Fruit fly (Drosophila melanogaster) whole organism, embryonic: ENCODE data around the gene pyx.

Experiments used
- Abd-B ChIP-seq: fragments of 200-800 bp; sonication (Bioruptor generic); optimal IDR thresholded peaks from 2 replicates; lab custom pipeline; 2018; ENCODE audit warnings: missing biosample characterization, mild to moderate bottlenecking, missing genetic modification characterization, moderate library complexity
- Bteb2 ChIP-seq: fragments of 200-800 bp; sonication (Bioruptor generic); optimal IDR thresholded peaks from 2 replicates; lab custom pipeline; 2016; ENCODE audit warnings: missing biosample characterization, missing genetic modification characterization
- CG10147 ChIP-seq: fragments of 200-800 bp; sonication (Bioruptor generic); optimal IDR thresholded peaks from 2 replicates; lab custom pipeline; 2019; ENCODE audit warnings: missing biosample characterization, mild to moderate bottlenecking, missing genetic modification characterization, moderate library complexity
- CG13894 ChIP-seq: fragments of 200-800 bp; sonication (Bioruptor generic); optimal IDR thresholded peaks from 3 replicates; lab custom pipeline; 2018; ENCODE audit warnings: missing biosample characterization, mild to moderate bottlenecking, missing genetic modification characterization, moderate library complexity
- CG14965 ChIP-seq: fragments of 200-800 bp; sonication (Bioruptor generic); optimal IDR thresholded peaks from 2 replicates; lab custom pipeline; 2016; ENCODE audit warnings: missing biosample characterization, missing genetic modification characterization, borderline replicate concordance
- CG15269 ChIP-seq: fragments of 200-800 bp; sonication (Bioruptor generic); optimal IDR thresholded peaks from 2 replicates; lab custom pipeline; 2018; ENCODE audit warnings: missing biosample characterization, mild to moderate bottlenecking, missing genetic modification characterization, moderate library complexity
- CG16813 ChIP-seq: fragments of 200-800 bp; sonication (Bioruptor generic); IDR thresholded peaks from 3 replicates; pipeline ENCODE4 v1.3.6; 2022; ENCODE audit warnings: missing biosample characterization, missing genetic modification characterization; ENCODE audit not compliant: partially characterized antibody
- CG17359 ChIP-seq: fragments of 200-800 bp; sonication (Bioruptor generic); optimal IDR thresholded peaks from 3 replicates; lab custom pipeline; 2018; ENCODE audit warnings: missing biosample characterization, mild to moderate bottlenecking, missing genetic modification characterization, moderate library complexity
- CG2678 ChIP-seq: fragments of 200-800 bp; sonication (Bioruptor generic); optimal IDR thresholded peaks from 3 replicates; lab custom pipeline; 2019; ENCODE audit warnings: missing biosample characterization, mild to moderate bottlenecking, missing genetic modification characterization, moderate library complexity
- CG2712 ChIP-seq: fragments of 200-800 bp; optimal IDR thresholded peaks from 3 replicates; lab custom pipeline; 2019; ENCODE audit warnings: missing biosample characterization, mild to moderate bottlenecking, missing genetic modification characterization, moderate library complexity
- CG3407 ChIP-seq: fragments of 200-800 bp; sonication (Bioruptor generic); optimal IDR thresholded peaks from 2 replicates; lab custom pipeline; 2018; ENCODE audit warnings: missing biosample characterization, mild to moderate bottlenecking, missing genetic modification characterization
- CG34422 ChIP-seq: fragments of 200-800 bp; sonication (Bioruptor generic); IDR thresholded peaks from 3 replicates; pipeline ENCODE4 v1.3.6; 2022; ENCODE audit warnings: missing biosample characterization, missing genetic modification characterization
- CG42726 ChIP-seq: fragments of 200-800 bp; sonication (Bioruptor generic); IDR thresholded peaks from 2 replicates; pipeline ENCODE4 v1.3.6; 2022; ENCODE audit warnings: missing biosample characterization, missing genetic modification characterization; ENCODE audit not compliant: partially characterized antibody
- CG4328 ChIP-seq: fragments of 200-800 bp; sonication (Bioruptor generic); optimal IDR thresholded peaks from 3 replicates; lab custom pipeline; 2017; ENCODE audit warnings: missing biosample characterization, missing genetic modification reagents, missing genetic modification characterization
- CG4617 ChIP-seq: fragments of 200-800 bp; sonication (Bioruptor generic); optimal IDR thresholded peaks from 3 replicates; lab custom pipeline; 2016; ENCODE audit warnings: missing biosample characterization, missing genetic modification characterization, borderline replicate concordance
- CG4854 ChIP-seq: fragments of 200-800 bp; sonication (Bioruptor generic); optimal IDR thresholded peaks from 2 replicates; lab custom pipeline; 2016; ENCODE audit warnings: missing biosample characterization, missing genetic modification characterization, inconsistent platforms
- CG6683 ChIP-seq: fragments of 200-800 bp; sonication (Bioruptor generic); optimal IDR thresholded peaks from 2 replicates; lab custom pipeline; 2017; ENCODE audit warnings: missing biosample characterization, mild to moderate bottlenecking, missing genetic modification characterization, missing genetic modification reagents
- CG6765 ChIP-seq: fragments of 200-800 bp; sonication (Bioruptor generic); optimal IDR thresholded peaks from 3 replicates; lab custom pipeline; 2017; ENCODE audit warnings: missing biosample characterization, mild to moderate bottlenecking, missing genetic modification characterization
- CG9797 ChIP-seq: fragments of 200-800 bp; sonication (Bioruptor generic); optimal IDR thresholded peaks from 3 replicates; lab custom pipeline; 2018; ENCODE audit warnings: missing biosample characterization, mild to moderate bottlenecking, missing genetic modification characterization
- CG9876 ChIP-seq: fragments of 200-800 bp; sonication (Bioruptor generic); optimal IDR thresholded peaks from 2 replicates; lab custom pipeline; 2016; ENCODE audit warnings: missing biosample characterization, missing genetic modification characterization
- D19A ChIP-seq: fragments of 200-800 bp; optimal IDR thresholded peaks from 3 replicates; lab custom pipeline; 2019; ENCODE audit warnings: missing biosample characterization, mild to moderate bottlenecking, missing genetic modification characterization, moderate library complexity
- Dek ChIP-seq: fragments of 200-800 bp; sonication (Bioruptor generic); optimal IDR thresholded peaks from 3 replicates; lab custom pipeline; 2019; ENCODE audit warnings: missing biosample characterization, mild to moderate bottlenecking, missing genetic modification characterization, moderate library complexity
- Nf-YA ChIP-seq: fragments of 200-800 bp; sonication (Bioruptor generic); IDR thresholded peaks from 2 replicates; pipeline ENCODE4 v1.3.6; 2022; ENCODE audit warnings: missing biosample characterization, missing genetic modification characterization
- Rfx ChIP-seq: fragments of 200-800 bp; sonication (Bioruptor generic); IDR thresholded peaks from 2 replicates; pipeline ENCODE4 v1.3.6; 2022; ENCODE audit warnings: missing biosample characterization, missing genetic modification characterization
- Vsx1 ChIP-seq: fragments of 200-800 bp; sonication (Bioruptor generic); optimal IDR thresholded peaks from 2 replicates; lab custom pipeline; 2017; ENCODE audit warnings: missing biosample characterization, mild to moderate bottlenecking, missing genetic modification characterization, missing genetic modification reagents
- Xbp1 ChIP-seq: fragments of 200-800 bp; sonication (Bioruptor generic); optimal IDR thresholded peaks from 3 replicates; lab custom pipeline; 2016; ENCODE audit warnings: missing biosample characterization, mild to moderate bottlenecking, missing genetic modification characterization
- YL-1 ChIP-seq: fragments of 200-800 bp; sonication (Bioruptor generic); optimal IDR thresholded peaks from 3 replicates; lab custom pipeline; 2017; ENCODE audit warnings: missing biosample characterization, mild to moderate bottlenecking, missing genetic modification characterization
- al ChIP-seq: fragments of 200-800 bp; sonication (Bioruptor generic); IDR thresholded peaks from 2 replicates; pipeline ENCODE4 v1.3.6; 2022; ENCODE audit warnings: missing biosample characterization, missing genetic modification characterization
- bsh ChIP-seq, 2 experiments: fragments of 200-800 bp; sonication (Bioruptor generic); optimal IDR thresholded peaks; 2 replicates each; lab custom pipeline; 2017 to 2018; ENCODE audit warnings: mild to moderate bottlenecking in 2 of 2, missing biosample characterization in 2 of 2, missing genetic modification characterization in 2 of 2, moderate library complexity in 1 of 2
- cg ChIP-seq: fragments of 200-800 bp; sonication (Bioruptor generic); optimal IDR thresholded peaks from 3 replicates; lab custom pipeline; 2019; ENCODE audit warnings: missing biosample characterization, mild to moderate bottlenecking, missing genetic modification characterization, moderate library complexity
- dimm ChIP-seq: fragments of 200-800 bp; sonication (Bioruptor generic); IDR thresholded peaks from 2 replicates; pipeline ENCODE4 v1.3.6; 2022; ENCODE audit warnings: missing biosample characterization, missing genetic modification characterization
- disco-r ChIP-seq: fragments of 200-800 bp; sonication (Bioruptor generic); optimal IDR thresholded peaks from 2 replicates; lab custom pipeline; 2016; ENCODE audit warnings: missing biosample characterization, missing genetic modification characterization
- ewg ChIP-seq: fragments of 200-800 bp; sonication (Bioruptor generic); optimal IDR thresholded peaks from 3 replicates; lab custom pipeline; 2017; ENCODE audit warnings: mild to moderate bottlenecking, missing biosample characterization, missing genetic modification reagents, missing genetic modification characterization
- fd102C ChIP-seq: fragments of 200-800 bp; sonication (Bioruptor generic); optimal IDR thresholded peaks from 2 replicates; lab custom pipeline; 2018; ENCODE audit warnings: missing biosample characterization, mild to moderate bottlenecking, missing genetic modification characterization, moderate library complexity
- gem ChIP-seq: fragments of 200-800 bp; sonication (Bioruptor generic); optimal IDR thresholded peaks from 2 replicates; lab custom pipeline; 2019; ENCODE audit warnings: missing biosample characterization, mild to moderate bottlenecking, missing genetic modification characterization, moderate library complexity
- kah ChIP-seq: fragments of 200-800 bp; sonication (Bioruptor generic); optimal IDR thresholded peaks from 2 replicates; lab custom pipeline; 2018; ENCODE audit warnings: missing biosample characterization, mild to moderate bottlenecking, missing genetic modification characterization
- luna ChIP-seq: fragments of 200-800 bp; sonication (Bioruptor generic); optimal IDR thresholded peaks from 2 replicates; lab custom pipeline; 2016; ENCODE audit warnings: missing biosample characterization, missing genetic modification characterization
- nerfin-1 ChIP-seq: fragments of 200-800 bp; sonication (Bioruptor generic); optimal IDR thresholded peaks from 3 replicates; lab custom pipeline; 2019; ENCODE audit warnings: missing biosample characterization, mild to moderate bottlenecking, missing genetic modification characterization, moderate library complexity
- oc ChIP-seq: fragments of 200-800 bp; sonication (Bioruptor generic); optimal IDR thresholded peaks from 2 replicates; lab custom pipeline; 2018; ENCODE audit warnings: missing biosample characterization, mild to moderate bottlenecking, missing genetic modification characterization, moderate library complexity
- pum ChIP-seq: fragments of 200-800 bp; sonication (Bioruptor generic); optimal IDR thresholded peaks from 2 replicates; lab custom pipeline; 2016; ENCODE audit warnings: missing biosample characterization, missing genetic modification characterization
- salm ChIP-seq: fragments of 200-800 bp; sonication (Bioruptor generic); optimal IDR thresholded peaks from 2 replicates; lab custom pipeline; 2018; ENCODE audit warnings: missing biosample characterization, mild to moderate bottlenecking, missing genetic modification characterization
- schlank ChIP-seq: fragments of 200-800 bp; sonication (Bioruptor generic); optimal IDR thresholded peaks from 2 replicates; lab custom pipeline; 2018; ENCODE audit warnings: missing biosample characterization, mild to moderate bottlenecking, missing genetic modification characterization
- sna ChIP-seq: fragments of 200-800 bp; sonication (Bioruptor generic); IDR thresholded peaks from 2 replicates; pipeline ENCODE4 v1.3.6; 2022; ENCODE audit warnings: missing biosample characterization, missing genetic modification characterization; ENCODE audit not compliant: partially characterized antibody
- tin ChIP-seq: fragments of 200-800 bp; sonication (Bioruptor generic); optimal IDR thresholded peaks from 3 replicates; lab custom pipeline; 2016; ENCODE audit warnings: missing biosample characterization, missing genetic modification characterization
- twi ChIP-seq: fragments of 200-800 bp; optimal IDR thresholded peaks from 2 replicates; lab custom pipeline; 2019; ENCODE audit warnings: missing biosample characterization, mild to moderate bottlenecking, missing genetic modification characterization, moderate library complexity
- unc-4 ChIP-seq: fragments of 200-800 bp; sonication (Bioruptor generic); IDR thresholded peaks from 2 replicates; pipeline ENCODE4 v1.3.6; 2022; ENCODE audit warnings: missing biosample characterization, missing genetic modification characterization; ENCODE audit not compliant: partially characterized antibody
- z ChIP-seq: fragments of 200-800 bp; sonication (Bioruptor generic); IDR thresholded peaks from 3 replicates; pipeline ENCODE4 v1.3.6; 2022; ENCODE audit warnings: missing biosample characterization, missing genetic modification characterization
- zfh2 ChIP-seq: fragments of 200-800 bp; sonication (Bioruptor generic); optimal IDR thresholded peaks from 2 replicates; lab custom pipeline; 2016; ENCODE audit warnings: missing biosample characterization, missing genetic modification characterization

The pyx gene

DNA sequence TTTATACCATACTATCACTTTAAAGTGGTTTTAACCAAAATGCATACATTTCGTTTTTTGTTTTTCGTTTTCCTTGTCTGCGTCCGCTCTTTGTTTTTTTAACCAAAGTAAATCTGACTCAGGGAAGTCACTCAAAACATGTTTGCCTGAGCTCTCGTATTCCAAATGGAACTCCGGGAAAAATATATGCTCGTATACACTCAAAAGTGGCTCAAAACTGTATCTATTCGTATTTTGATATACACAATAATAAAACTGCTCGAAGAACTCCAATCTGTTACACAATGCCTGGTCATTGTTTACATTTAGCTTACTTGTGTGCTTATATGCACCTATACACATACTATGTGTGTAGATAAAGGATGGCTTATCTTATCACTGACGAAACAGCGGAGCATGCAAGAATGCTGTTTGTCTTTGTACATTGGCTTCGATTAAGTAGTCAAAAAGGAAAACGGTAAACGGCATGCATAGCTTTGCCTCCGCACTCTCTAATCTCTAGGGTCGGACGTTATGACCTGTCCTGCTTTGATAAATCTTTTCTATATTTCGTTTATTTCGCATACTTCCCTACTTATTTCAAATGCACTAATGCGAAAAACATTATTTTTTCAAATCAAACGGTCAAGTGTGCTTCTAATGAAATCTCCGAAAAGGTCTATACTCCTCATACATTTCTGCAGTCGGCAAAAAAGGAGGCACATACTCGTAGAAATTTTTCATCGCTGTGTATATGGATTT, 48.1 kb upstream of the pyx start, which contains the start of gene miple2 (continued):
- TF ChIP-seq fd102C (GFP tag; lab: Kevin White, UChicago): peak; percentile 80
- no peak for TF ChIP-seq salm
- peak; percentile 59 for TF ChIP-seq CG2712 (tag; lab: Kevin White, UChicago)
- peak; percentile 62 for TF ChIP-seq D19A (tag; lab: Kevin White, UChicago)
- no peak for TF ChIP-seq CG4617
- TF ChIP-seq CG6765 (GFP tag; lab: Kevin White, UChicago): peak; percentile 38
- peak; percentile 38 for TF ChIP-seq Bteb2 (GFP tag; lab: Kevin White, UChicago)
- peak; percentile 55 for TF ChIP-seq nerfin-1 (tag; lab: Kevin White, UChicago)
- TF ChIP-seq z (GFP tag; lab: Robert Waterston, UW): peak; percentile 98
- TF ChIP-seq tin (GFP tag; lab: Kevin White, UChicago): no peak
- peak; percentile 41 for TF ChIP-seq kah (GFP tag; lab: Kevin White, UChicago)
- TF ChIP-seq sna: no peak
- peak; percentile 26 for TF ChIP-seq CG17359 (tag; lab: Kevin White, UChicago)
- no peak for TF ChIP-seq CG9797 (GFP tag; lab: Kevin White, UChicago)
- TF ChIP-seq CG6683 (GFP tag; lab: Kevin White, UChicago): peak; percentile 56
- peak; percentile 36 for TF ChIP-seq Xbp1
- TF ChIP-seq zfh2 (GFP tag; lab: Kevin White, UChicago): no peak
- peak; percentile 10 for TF ChIP-seq CG14965 (GFP tag; lab: Kevin White, UChicago)
- peak; percentile 3 for TF ChIP-seq luna (GFP tag; lab: Kevin White, UChicago)
- peak; percentile 39 for TF ChIP-seq pum (GFP tag; lab: Kevin White, UChicago)
- TF ChIP-seq CG3407: peak; percentile 32
- TF ChIP-seq Dek (tag; lab: Kevin White, UChicago): no peak
- peak; percentile 40 for TF ChIP-seq disco-r (GFP tag; lab: Kevin White, UChicago)
- TF ChIP-seq oc (tag; lab: Kevin White, UChicago): peak; percentile 29
- no peak for TF ChIP-seq CG9876 (GFP tag; lab: Kevin White, UChicago)
- peak; percentile 46 for TF ChIP-seq CG13894 (tag; lab: Kevin White, UChicago)
- TF ChIP-seq unc-4 (GFP tag; lab: Robert Waterston, UW): no peak
- TF ChIP-seq ewg (GFP tag; lab: Kevin White, UChicago): no peak
- TF ChIP-seq dimm (GFP tag; lab: Robert Waterston, UW): no peak
- no peak for TF ChIP-seq Nf-YA (GFP tag; lab: Robert Waterston, UW)
- TF ChIP-seq Vsx1: peak; percentile 70
- TF ChIP-seq CG4854: peak; percentile 30
- TF ChIP-seq bsh (GFP tag; optimal IDR thresholded peaks at IDR 0.05; lab: Kevin White, UChicago): peak; percentile 26 to 38
- TF ChIP-seq CG4328 (GFP tag; lab: Kevin White, UChicago): peak; percentile 75
- no peak for TF ChIP-seq CG34422 (GFP tag; lab: Robert Waterston, UW)
- peak; percentile 91 for TF ChIP-seq cg
- TF ChIP-seq CG10147: no peak
- no peak for TF ChIP-seq schlank (tag; lab: Kevin White, UChicago)
- peak; percentile 20 for TF ChIP-seq CG15269 (tag; lab: Kevin White, UChicago)
- no peak for TF ChIP-seq al (GFP tag; lab: Robert Waterston, UW)
- no peak for TF ChIP-seq gem (tag; lab: Kevin White, UChicago)
- no peak for TF ChIP-seq Rfx (GFP tag; lab: Robert Waterston, UW)
- TF ChIP-seq YL-1: peak; percentile 4
- peak; percentile 69 for TF ChIP-seq CG2678 (tag; lab: Kevin White, UChicago)
- no peak for TF ChIP-seq CG42726
- TF ChIP-seq twi: peak; percentile 57
- TF ChIP-seq CG16813 (GFP tag; lab: Robert Waterston, UW): no peak
- TF ChIP-seq Abd-B: no peak
